Fruit fly (Drosophila melanogaster): ENCODE measurements around the gene CG13950.

CG13950 gene

dm6 chr2L:857897-858517 lies 2.0 kb upstream of the CG13950 start (continued):
- peak; percentile 28; the same call in 2 of the 4 replicates for TF ChIP-seq Gug (GFP tag; IDR thresholded peaks at IDR 0.05)
- no peak for TF ChIP-seq knrl (GFP tag; IDR thresholded peaks at IDR 0.05; ENCODE audit: partially characterized antibody)
- TF ChIP-seq Spps (tag; optimal IDR thresholded peaks at IDR 0.05) = no peak
- no peak for TF ChIP-seq Vsx1 (GFP tag; optimal IDR thresholded peaks at IDR 0.05)
- no peak for TF ChIP-seq CG10147 (GFP tag; optimal IDR thresholded peaks at IDR 0.05)
- TF ChIP-seq cwo (GFP tag; optimal IDR thresholded peaks at IDR 0.05) = peak; percentile 27
- no peak for TF ChIP-seq CG2199 (GFP tag; IDR thresholded peaks at IDR 0.05)
- TF ChIP-seq mld (GFP tag; IDR thresholded peaks at IDR 0.05; ENCODE audit: partially characterized antibody) = no peak
- TF ChIP-seq YL-1 (GFP tag; optimal IDR thresholded peaks at IDR 0.05) = no peak
- peak; percentile 16 for TF ChIP-seq D19A (tag; optimal IDR thresholded peaks at IDR 0.05)
- TF ChIP-seq Dip3 (GFP tag; optimal IDR thresholded peaks at IDR 0.05) = peak; percentile 11
- no peak for TF ChIP-seq CG17186 (GFP tag; optimal IDR thresholded peaks at IDR 0.05)
- peak; percentile 53; the same call in 2 of the 3 replicates for TF ChIP-seq Optix (GFP tag; IDR thresholded peaks at IDR 0.05)
- peak; percentile 48 for TF ChIP-seq CG3407 (GFP tag; optimal IDR thresholded peaks at IDR 0.05)
- TF ChIP-seq jing (GFP tag; optimal IDR thresholded peaks at IDR 0.05) = peak; percentile 12
- no peak for TF ChIP-seq CG12299 (tag; optimal IDR thresholded peaks at IDR 0.05)
- TF ChIP-seq HLH3B (GFP tag; IDR thresholded peaks at IDR 0.05) = peak; percentile 73
- TF ChIP-seq CG6254 (GFP tag; optimal IDR thresholded peaks at IDR 0.05) = no peak
- TF ChIP-seq CG17361 (GFP tag; IDR thresholded peaks at IDR 0.05) = peak; percentile 31; the same call in 1 of the 3 replicates
- no peak for TF ChIP-seq sna (GFP tag; IDR thresholded peaks at IDR 0.05; ENCODE audit: partially characterized antibody)
- peak; percentile 1 for TF ChIP-seq vfl (GFP tag; optimal IDR thresholded peaks at IDR 0.05)
- TF ChIP-seq schlank (tag; optimal IDR thresholded peaks at IDR 0.05) = no peak
- no peak for TF ChIP-seq dm (GFP tag; optimal IDR thresholded peaks at IDR 0.05)
- TF ChIP-seq sqz (GFP tag; optimal IDR thresholded peaks at IDR 0.05) = peak; percentile 7
- TF ChIP-seq Neu2 (GFP tag; optimal IDR thresholded peaks at IDR 0.05; ENCODE audit: borderline replicate concordance) = no peak
- TF ChIP-seq NFAT (GFP tag; IDR thresholded peaks at IDR 0.05) = no peak
- TF ChIP-seq Hmx (GFP tag; optimal IDR thresholded peaks at IDR 0.05) = no peak
- TF ChIP-seq CG13894 (tag; optimal IDR thresholded peaks at IDR 0.05) = no peak
- peak in 1 of 3 experiments; percentile 7 for TF ChIP-seq lola (GFP tag; optimal IDR thresholded peaks at IDR 0.05)
- peak; percentile 16 for TF ChIP-seq Fer1 (GFP tag; optimal IDR thresholded peaks at IDR 0.05)
- TF ChIP-seq gro (GFP tag; optimal IDR thresholded peaks at IDR 0.05) = no peak
- TF ChIP-seq Ets97D (GFP tag; optimal IDR thresholded peaks at IDR 0.05) = no peak
- TF ChIP-seq abd-A (tag; optimal IDR thresholded peaks at IDR 0.05) = no peak
- peak; percentile 49; the same call in 1 of the 2 replicates for TF ChIP-seq ara (GFP tag; IDR thresholded peaks at IDR 0.05)
- TF ChIP-seq Nf-YC (tag; optimal IDR thresholded peaks at IDR 0.05) = no peak
- no peak for TF ChIP-seq insv (GFP tag; optimal IDR thresholded peaks at IDR 0.05)
- peak; percentile 8 for TF ChIP-seq Side (GFP tag; optimal IDR thresholded peaks at IDR 0.05)
- TF ChIP-seq tna (GFP tag; IDR thresholded peaks at IDR 0.05; ENCODE audit: partially characterized antibody) = no peak
- peak; percentile 80 for TF ChIP-seq Med (GFP tag)
- TF ChIP-seq kah (GFP tag; optimal IDR thresholded peaks at IDR 0.05) = no peak
- TF ChIP-seq cato (GFP tag; optimal IDR thresholded peaks at IDR 0.05; ENCODE audit: borderline replicate concordance) = no peak
- peak; percentile 36 for TF ChIP-seq phol (tag; optimal IDR thresholded peaks at IDR 0.05)
- TF ChIP-seq ind (GFP tag; optimal IDR thresholded peaks at IDR 0.05) = peak; percentile 34
- TF ChIP-seq Chrac-16 (GFP tag; optimal IDR thresholded peaks at IDR 0.05) = peak; percentile 31
- no peak for TF ChIP-seq CG1792 (GFP tag; optimal IDR thresholded peaks at IDR 0.05)
- TF ChIP-seq btn (GFP tag; optimal IDR thresholded peaks at IDR 0.05) = peak; percentile 4
- no peak for TF ChIP-seq CG7928 (GFP tag; optimal IDR thresholded peaks at IDR 0.05)
- TF ChIP-seq CG18262 (tag; optimal IDR thresholded peaks at IDR 0.05) = peak; percentile 46
- TF ChIP-seq Bdp1 (GFP tag; optimal IDR thresholded peaks at IDR 0.05) = peak; percentile 14

Data from whole organism, embryonic.